Fruit fly (Drosophila melanogaster): ENCODE results near the gene trol.

DNA sequence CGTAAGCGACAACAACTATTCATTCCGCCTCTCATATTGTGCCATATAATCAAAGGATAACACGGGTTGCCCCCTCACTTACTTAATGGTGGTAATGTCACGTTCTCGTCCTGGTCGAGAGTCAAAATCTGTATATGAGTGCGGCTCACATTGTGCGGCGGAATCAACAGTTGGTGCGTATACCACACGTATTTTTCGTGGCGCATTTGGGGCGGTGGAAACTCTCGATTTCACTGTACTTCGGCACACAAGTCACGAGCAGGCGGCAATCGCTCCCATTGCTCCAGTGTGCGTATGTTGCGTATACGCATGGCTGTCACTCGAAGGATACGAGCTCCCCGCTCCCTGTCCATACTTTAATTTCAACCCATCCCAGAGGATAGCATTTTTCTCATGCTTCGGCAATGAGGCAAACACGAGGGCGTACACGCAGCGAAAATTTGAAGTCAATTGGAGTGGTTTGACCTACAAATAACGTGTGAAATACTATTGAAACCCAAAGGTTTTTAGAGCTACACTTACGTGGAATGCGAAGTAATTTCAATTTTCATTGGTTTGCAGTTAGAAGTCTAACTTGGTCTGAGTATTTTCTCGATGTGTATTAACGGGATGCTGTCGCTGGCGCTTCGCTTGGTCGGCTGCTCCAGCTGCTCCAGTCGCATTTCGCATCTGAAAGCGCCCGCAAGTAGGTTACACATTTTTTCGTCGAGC, 36.7 kb upstream of the trol start:
- TF ChIP-seq Hand (GFP tag; optimal IDR thresholded peaks at IDR 0.05) (peak; percentile 79), PHDP (tag; optimal IDR thresholded peaks at IDR 0.05) (peak; percentile 70), sc (optimal IDR thresholded peaks at IDR 0.05) (no peak), sc (GFP tag; optimal IDR thresholded peaks at IDR 0.05) (no peak), kni (GFP tag; optimal IDR thresholded peaks at IDR 0.05) (no peak), CG1233 (GFP tag; optimal IDR thresholded peaks at IDR 0.05) (peak; percentile 67), run (tag; optimal IDR thresholded peaks at IDR 0.05) (no peak), CG34224 (GFP tag; IDR thresholded peaks at IDR 0.05; ENCODE audit: partially characterized antibody) (no peak), CG12104 (GFP tag; optimal IDR thresholded peaks at IDR 0.05) (peak; percentile 15)
